Worm (Caenorhabditis elegans) whole organism, L4/young adult: Measurements from ENCODE around the gene C37C3.11.

Experiments
- W03F9.2 ChIP-seq: fragments of 150-350 bp; optimal IDR thresholded peaks from 2 replicates; lab custom pipeline; 2014; ENCODE audit warnings: missing biosample characterization, missing genetic modification characterization
- dao-5 ChIP-seq: sonication (generic microtip); optimal IDR thresholded peaks from 2 replicates; lab custom pipeline; 2016; ENCODE audit warnings: missing genotype, missing genetic modification characterization, moderate library complexity, missing compliant biosample characterization
- him-1 ChIP-seq: sonication (generic microtip); optimal IDR thresholded peaks from 2 replicates; lab custom pipeline; 2016; ENCODE audit warnings: missing genotype, missing genetic modification reagents, missing genetic modification characterization, missing compliant biosample characterization

ce11 chrV:7878411-7878964 lies 13.9 kb upstream of the C37C3.11 start, which contains the start of gene F40A3.2:
- no peak for TF ChIP-seq him-1 (tag; lab: Kevin White, UChicago)
- TF ChIP-seq dao-5 (tag; lab: Kevin White, UChicago) = no peak
- TF ChIP-seq W03F9.2 (tag; lab: Kevin White, UChicago) = no peak
